Worm (Caenorhabditis elegans) whole organism, L4 larva: ENCODE results near the gene zyg-9.

Experiments
- Y105C5A.15 ChIP-seq: fragments of 200-800 bp; sonication (Bioruptor generic); IDR thresholded peaks from 2 replicates; pipeline ENCODE4 v1.3.6; 2022; ENCODE audit warnings: missing genetic modification characterization, missing compliant biosample characterization
- ama-1 ChIP-seq: fragments of 150-350 bp; optimal IDR thresholded peaks from 2 replicates; lab custom pipeline; 2014; ENCODE audit warnings: inconsistent platforms, mixed read lengths
- ces-1 ChIP-seq: fragments of 150-350 bp; sonication (generic microtip); optimal IDR thresholded peaks from 4 replicates; lab custom pipeline; 2014; ENCODE audit warnings: missing biosample characterization, missing genetic modification reagents, missing genetic modification characterization
- fos-1 ChIP-seq: fragments of 150-350 bp; optimal IDR thresholded peaks from 2 replicates; lab custom pipeline; 2014; ENCODE audit warnings: missing biosample characterization, missing genetic modification characterization
- mdl-1 ChIP-seq, 2 experiments: fragments of 150-350 bp in 1 of 2; sonication (generic microtip) in 1 of 2; optimal IDR thresholded peaks; 2 replicates each; lab custom pipeline; 2014 to 2017; ENCODE audit warnings: missing biosample characterization in 2 of 2, missing genetic modification characterization in 2 of 2
- nhr-237 ChIP-seq: sonication (generic microtip); optimal IDR thresholded peaks from 2 replicates; lab custom pipeline; 2017; ENCODE audit warnings: missing biosample characterization, missing genetic modification characterization
- pha-4 ChIP-seq, 2 experiments: fragments of 150-350 bp in 1 of 2; fragments of 200-800 bp in 1 of 2; sonication (Bioruptor generic) in 1 of 2; IDR thresholded peaks in 1 of 2; optimal IDR thresholded peaks in 1 of 2; 2 replicates each; pipeline versions ENCODE4 v1.3.6 to Lab custom; 2014 to 2022; ENCODE audit warnings: missing genetic modification characterization in 2 of 2, missing genetic modification reagents in 2 of 2, missing biosample characterization in 1 of 2, missing compliant biosample characterization in 1 of 2
- pqm-1 ChIP-seq: sonication (generic microtip); optimal IDR thresholded peaks from 2 replicates; lab custom pipeline; 2017; ENCODE audit warnings: missing biosample characterization, missing genetic modification characterization
- snpc-1.2 ChIP-seq: fragments of 200-800 bp; sonication (Bioruptor generic); IDR thresholded peaks from 2 replicates; pipeline ENCODE4 v1.3.6; 2022; ENCODE audit warnings: missing genetic modification reagents, missing genetic modification characterization, missing compliant biosample characterization
- unc-62 ChIP-seq, 3 experiments: fragments of 150-350 bp in 1 of 3; sonication (generic microtip); optimal IDR thresholded peaks in 2 of 3; peaks in 1 of 3; 1 replicate in 1 of 3; 2 replicates in 2 of 3; lab custom pipeline; 2014 to 2017; ENCODE audit warnings: missing biosample characterization in 3 of 3, missing genetic modification characterization in 3 of 3, missing genetic modification reagents in 3 of 3, missing genotype in 1 of 3
- ztf-11 ChIP-seq: fragments of 150-350 bp; optimal IDR thresholded peaks from 2 replicates; lab custom pipeline; 2014; ENCODE audit warnings: missing biosample characterization, missing genetic modification characterization

- TF ChIP-seq nhr-237 (tag; lab: Kevin White, UChicago) (no peak), pha-4 (GFP tag; IDR thresholded peaks at IDR 0.05; lab: Robert Waterston, UW) (no peak), pha-4 (tag; optimal IDR thresholded peaks at IDR 0.05; lab: Kevin White, UChicago) (no peak), ces-1 (GFP tag; lab: Kevin White, UChicago) (no peak), mdl-1 (tag; optimal IDR thresholded peaks at IDR 0.05; lab: Kevin White, UChicago) (no peak), ama-1 (no peak), unc-62 (GFP tag; optimal IDR thresholded peaks at IDR 0.05 in 1 of 2; lab: Kevin White, UChicago) (peak in 1 of 2 experiments; percentile 87), unc-62 (tag; optimal IDR thresholded peaks at IDR 0.05; lab: Kevin White, UChicago) (no peak), fos-1 (tag; lab: Kevin White, UChicago) (no peak), snpc-1.2 (GFP tag; lab: Robert Waterston, UW) (no peak), ztf-11 (tag; lab: Kevin White, UChicago) (no peak), Y105C5A.15 (GFP tag; lab: Robert Waterston, UW) (no peak), pqm-1 (no peak)
Observed at ce11 chrII:8506759-8507158, 49.1 kb downstream of the zyg-9 start.
